Worm (Caenorhabditis elegans) whole organism, midembryonic: ENCODE measurements around the gene C56G2.4.

Experiments
- T22C8.4 ChIP-seq: fragments of 200-800 bp; sonication (Bioruptor generic); IDR thresholded peaks from 2 replicates; pipeline ENCODE4 v1.3.6; 2022; ENCODE audit warnings: missing genetic modification characterization, missing compliant biosample characterization
- cog-1 ChIP-seq: sonication (generic microtip); optimal IDR thresholded peaks from 2 replicates; lab custom pipeline; 2016; ENCODE audit warnings: missing genetic modification characterization, missing compliant biosample characterization
- flt-1 ChIP-seq: fragments of 200-800 bp; sonication (Bioruptor generic); IDR thresholded peaks from 2 replicates; pipeline ENCODE4 v1.3.6; 2022; ENCODE audit warnings: missing genetic modification characterization, missing compliant biosample characterization
- klf-2 ChIP-seq: fragments of 200-800 bp; sonication (Bioruptor generic); conservative IDR thresholded peaks from 2 replicates; pipeline ENCODE4 v1.3.6; 2022; ENCODE audit warnings: missing genetic modification reagents, missing genetic modification characterization, missing compliant biosample characterization
- med-1 ChIP-seq: sonication (generic microtip); optimal IDR thresholded peaks from 2 replicates; lab custom pipeline; 2017; ENCODE audit warnings: missing genetic modification characterization, mild to moderate bottlenecking, missing compliant biosample characterization, antibody characterized with exemption, missing genetic modification reagents; ENCODE audit not compliant: insufficient read depth
- ref-1 ChIP-seq: fragments of 200-800 bp; sonication (Bioruptor generic); conservative IDR thresholded peaks from 2 replicates; pipeline ENCODE4 v1.3.6; 2022; ENCODE audit warnings: missing genetic modification reagents, missing genetic modification characterization, missing compliant biosample characterization
- tab-1 ChIP-seq: fragments of 200-800 bp; sonication (Bioruptor generic); IDR thresholded peaks from 2 replicates; pipeline ENCODE4 v1.3.6; 2022; ENCODE audit warnings: missing genetic modification characterization, missing compliant biosample characterization
- ztf-23 ChIP-seq: fragments of 200-800 bp; sonication (Bioruptor generic); IDR thresholded peaks from 2 replicates; pipeline ENCODE4 v1.3.6; 2022; ENCODE audit warnings: missing genetic modification reagents, missing genetic modification characterization, missing compliant biosample characterization
- ztf-29 ChIP-seq: fragments of 200-800 bp; sonication (Bioruptor generic); IDR thresholded peaks from 2 replicates; pipeline ENCODE4 v1.3.6; 2022; ENCODE audit warnings: missing genetic modification reagents, missing genetic modification characterization, missing compliant biosample characterization

ce11 chrIII:6285890-6286289 is 45.6 kb upstream of the C56G2.4 start, which contains the start of gene gadr-3:
- TF ChIP-seq cog-1 (tag; lab: Kevin White, UChicago) (no peak), med-1 (no peak), flt-1 (GFP tag; lab: Robert Waterston, UW) (no peak), T22C8.4 (GFP tag; lab: Robert Waterston, UW) (no peak), tab-1 (no peak), ref-1 (no peak), ztf-29 (GFP tag; lab: Robert Waterston, UW) (no peak), klf-2 (GFP tag; lab: Robert Waterston, UW) (no peak), ztf-23 (GFP tag; lab: Robert Waterston, UW) (no peak)
